Worm (Caenorhabditis elegans) whole organism, late embryonic: ENCODE measurements around the gene F22H10.6.
A peak's percentile ranks its signal among the peaks of the same experiment; 100 is the strongest.

Experiments used
- C38D4.7 ChIP-seq: fragments of 200-800 bp; sonication (Bioruptor generic); optimal IDR thresholded peaks from 2 replicates; lab custom pipeline; 2018; ENCODE audit warnings: mild to moderate bottlenecking, missing genetic modification characterization, moderate library complexity, missing compliant biosample characterization
- F13H6.1 ChIP-seq: sonication (generic microtip); optimal IDR thresholded peaks from 2 replicates; lab custom pipeline; 2016; ENCODE audit warnings: missing genetic modification characterization, missing compliant biosample characterization
- K02D7.2 ChIP-seq: sonication (generic microtip); optimal IDR thresholded peaks from 2 replicates; lab custom pipeline; 2017; ENCODE audit warnings: mild to moderate bottlenecking, missing genetic modification characterization, missing compliant biosample characterization
- K09A11.1 ChIP-seq: sonication (generic microtip); optimal IDR thresholded peaks from 2 replicates; lab custom pipeline; 2017; ENCODE audit warnings: antibody characterized with exemption, mild to moderate bottlenecking, missing genetic modification characterization, missing compliant biosample characterization; ENCODE audit not compliant: insufficient read depth
- T23F11.4 ChIP-seq: fragments of 200-800 bp; sonication (Bioruptor generic); optimal IDR thresholded peaks from 2 replicates; lab custom pipeline; 2018; ENCODE audit warnings: mild to moderate bottlenecking, missing genetic modification characterization, missing compliant biosample characterization
- Y22D7AL.16 ChIP-seq: sonication (generic microtip); optimal IDR thresholded peaks from 2 replicates; lab custom pipeline; 2016; ENCODE audit warnings: missing genetic modification characterization, missing compliant biosample characterization
- ahr-1 ChIP-seq: sonication (generic microtip); optimal IDR thresholded peaks from 2 replicates; lab custom pipeline; 2016; ENCODE audit warnings: missing genetic modification characterization, missing compliant biosample characterization
- ceh-14 ChIP-seq: sonication (generic microtip); optimal IDR thresholded peaks from 2 replicates; lab custom pipeline; 2016; ENCODE audit warnings: missing genotype, missing genetic modification characterization, missing compliant biosample characterization
- ceh-18 ChIP-seq: sonication (generic microtip); optimal IDR thresholded peaks from 2 replicates; lab custom pipeline; 2016; ENCODE audit warnings: missing genetic modification characterization, missing compliant biosample characterization
- ceh-19 ChIP-seq: fragments of 200-800 bp; sonication (Bioruptor generic); optimal IDR thresholded peaks from 2 replicates; lab custom pipeline; 2018; ENCODE audit warnings: mild to moderate bottlenecking, missing genetic modification characterization, missing compliant biosample characterization
- ceh-31 ChIP-seq: sonication (generic microtip); optimal IDR thresholded peaks from 2 replicates; lab custom pipeline; 2016; ENCODE audit warnings: missing genetic modification characterization, missing compliant biosample characterization
- ceh-34 ChIP-seq: sonication (generic microtip); optimal IDR thresholded peaks from 2 replicates; lab custom pipeline; 2016; ENCODE audit warnings: mild to moderate bottlenecking, missing genetic modification characterization, missing compliant biosample characterization
- ceh-9 ChIP-seq: sonication (generic microtip); optimal IDR thresholded peaks from 2 replicates; lab custom pipeline; 2016; ENCODE audit warnings: mild to moderate bottlenecking, missing genetic modification characterization, inconsistent platforms, missing compliant biosample characterization
- dmd-4 ChIP-seq: sonication (generic microtip); optimal IDR thresholded peaks from 2 replicates; lab custom pipeline; 2016; ENCODE audit warnings: borderline replicate concordance, missing genetic modification characterization, missing compliant biosample characterization
- dve-1 ChIP-seq: sonication (generic microtip); optimal IDR thresholded peaks from 2 replicates; lab custom pipeline; 2017; ENCODE audit warnings: antibody characterized with exemption, mild to moderate bottlenecking, missing genetic modification characterization, missing compliant biosample characterization
- elt-4 ChIP-seq: sonication (generic microtip); optimal IDR thresholded peaks from 2 replicates; lab custom pipeline; 2016; ENCODE audit warnings: missing genetic modification characterization, missing compliant biosample characterization
- fkh-10 ChIP-seq: fragments of 150-350 bp; optimal IDR thresholded peaks from 2 replicates; lab custom pipeline; 2014; ENCODE audit warnings: missing biosample characterization, missing genetic modification reagents, missing genetic modification characterization
- gmeb-2 ChIP-seq: sonication (generic microtip); optimal IDR thresholded peaks from 2 replicates; lab custom pipeline; 2016; ENCODE audit warnings: missing genetic modification characterization, inconsistent platforms, missing compliant biosample characterization
- hlh-15 ChIP-seq: sonication (generic microtip); optimal IDR thresholded peaks from 2 replicates; lab custom pipeline; 2016; ENCODE audit warnings: missing genetic modification characterization, missing compliant biosample characterization
- hlh-30 ChIP-seq: sonication (generic microtip); optimal IDR thresholded peaks from 2 replicates; lab custom pipeline; 2017; ENCODE audit warnings: antibody characterized with exemption, missing genetic modification characterization, missing compliant biosample characterization; ENCODE audit not compliant: insufficient read depth
- hlh-6 ChIP-seq: sonication (generic microtip); optimal IDR thresholded peaks from 2 replicates; lab custom pipeline; 2016; ENCODE audit warnings: missing genotype, missing genetic modification characterization, missing compliant biosample characterization
- hlh-8 ChIP-seq: sonication (generic microtip); optimal IDR thresholded peaks from 2 replicates; lab custom pipeline; 2016; ENCODE audit warnings: missing genotype, missing genetic modification characterization, missing compliant biosample characterization
- lin-11 ChIP-seq: fragments of 200-800 bp; sonication (Bioruptor generic); optimal IDR thresholded peaks from 2 replicates; lab custom pipeline; 2018; ENCODE audit warnings: mild to moderate bottlenecking, missing genetic modification characterization, missing compliant biosample characterization
- nfya-1 ChIP-seq: sonication (generic microtip); optimal IDR thresholded peaks from 2 replicates; lab custom pipeline; 2017; ENCODE audit warnings: missing genetic modification characterization, mild to moderate bottlenecking, missing compliant biosample characterization, antibody characterized with exemption, moderate library complexity
- odd-2 ChIP-seq: sonication (generic microtip); optimal IDR thresholded peaks from 2 replicates; lab custom pipeline; 2017; ENCODE audit warnings: antibody characterized with exemption, mild to moderate bottlenecking, missing genetic modification characterization, missing compliant biosample characterization
- pag-3 ChIP-seq: sonication (generic microtip); optimal IDR thresholded peaks from 2 replicates; lab custom pipeline; 2016; ENCODE audit warnings: missing compliant biosample characterization, missing genetic modification characterization, borderline replicate concordance
- pat-9 ChIP-seq: fragments of 200-800 bp; sonication (Bioruptor generic); optimal IDR thresholded peaks from 2 replicates; lab custom pipeline; 2018; ENCODE audit warnings: mild to moderate bottlenecking, missing genetic modification characterization, moderate library complexity, missing compliant biosample characterization
- pha-2 ChIP-seq: sonication (generic microtip); optimal IDR thresholded peaks from 2 replicates; lab custom pipeline; 2017; ENCODE audit warnings: mild to moderate bottlenecking, missing genetic modification characterization, missing compliant biosample characterization
- pros-1 ChIP-seq: fragments of 150-350 bp; optimal IDR thresholded peaks from 2 replicates; lab custom pipeline; 2014; ENCODE audit warnings: missing biosample characterization, missing genetic modification reagents, missing genetic modification characterization
- ref-2 ChIP-seq: sonication (generic microtip); optimal IDR thresholded peaks from 2 replicates; lab custom pipeline; 2016; ENCODE audit warnings: missing genetic modification characterization, missing compliant biosample characterization
- sdc-2 ChIP-seq: sonication (generic microtip); optimal IDR thresholded peaks from 2 replicates; lab custom pipeline; 2016; ENCODE audit warnings: missing genotype, missing genetic modification characterization, missing compliant biosample characterization
- sox-4 ChIP-seq: sonication (generic microtip); optimal IDR thresholded peaks from 2 replicates; lab custom pipeline; 2017; ENCODE audit warnings: mild to moderate bottlenecking, missing genetic modification characterization, inconsistent platforms, missing compliant biosample characterization
- unc-3 ChIP-seq, 2 experiments: fragments of 200-800 bp in 1 of 2; sonication (Bioruptor generic) in 1 of 2; sonication (generic microtip) in 1 of 2; conservative IDR thresholded peaks in 1 of 2; optimal IDR thresholded peaks in 1 of 2; 2 replicates each; pipeline versions ENCODE4 v1.3.6 to Lab custom; 2016 to 2022; ENCODE audit warnings: missing compliant biosample characterization in 2 of 2, missing genetic modification characterization in 2 of 2, missing genetic modification reagents in 1 of 2
- unc-42 ChIP-seq: sonication (generic microtip); optimal IDR thresholded peaks from 2 replicates; lab custom pipeline; 2016; ENCODE audit warnings: missing genotype, missing genetic modification characterization, missing compliant biosample characterization
- unc-55 ChIP-seq: sonication (generic microtip); optimal IDR thresholded peaks from 2 replicates; lab custom pipeline; 2017; ENCODE audit warnings: missing biosample characterization, missing genetic modification reagents, missing genetic modification characterization
- ztf-16 ChIP-seq: sonication (generic microtip); optimal IDR thresholded peaks from 2 replicates; lab custom pipeline; 2017; ENCODE audit warnings: missing genetic modification characterization, missing compliant biosample characterization

The F22H10.6 gene

ce11 chrX:16711381-16711780 lies 20.2 kb upstream of the F22H10.6 start, which contains the start of gene lgc-53:
Gene lgc-53, plus strand, starts transcription at chrX:16711681.
- TF ChIP-seq dve-1 (tag; lab: Kevin White, UChicago) (no peak), unc-3 (GFP tag; conservative IDR thresholded peaks at IDR 0.05; lab: Robert Waterston, UW) (no peak), unc-3 (tag; optimal IDR thresholded peaks at IDR 0.05; lab: Kevin White, UChicago) (no peak), C38D4.7 (GFP tag; lab: Kevin White, UChicago) (no peak), unc-42 (tag; lab: Kevin White, UChicago) (no peak), ceh-19 (GFP tag; lab: Kevin White, UChicago) (no peak), gmeb-2 (no peak), sdc-2 (tag; lab: Kevin White, UChicago) (no peak), ceh-18 (tag; lab: Kevin White, UChicago) (no peak), odd-2 (tag; lab: Kevin White, UChicago) (no peak), hlh-15 (no peak), pag-3 (tag; lab: Kevin White, UChicago) (no peak), dmd-4 (tag; lab: Kevin White, UChicago) (no peak), Y22D7AL.16 (no peak), hlh-6 (tag; lab: Kevin White, UChicago) (no peak), pha-2 (tag; lab: Kevin White, UChicago) (no peak), K09A11.1 (no peak), ceh-31 (tag; lab: Kevin White, UChicago) (no peak)
- TF ChIP-seq, all 69 proteins: peak for 0

ce11 chrX:16705607-16706006 lies 14.5 kb upstream of the F22H10.6 start:
- TF ChIP-seq ceh-34 = no peak
- no peak for TF ChIP-seq hlh-8 (tag; lab: Kevin White, UChicago)
- TF ChIP-seq lin-11 (tag; lab: Kevin White, UChicago) = no peak
- no peak for TF ChIP-seq F13H6.1

- TF ChIP-seq unc-55 (peak; percentile 87), ztf-16 (tag; lab: Kevin White, UChicago) (no peak), Y22D7AL.16 (no peak), sox-4 (tag; lab: Kevin White, UChicago) (no peak)
These were observed 12.9 kb upstream of the F22H10.6 start for ce11 chrX:16704086-16704485.

DNA sequence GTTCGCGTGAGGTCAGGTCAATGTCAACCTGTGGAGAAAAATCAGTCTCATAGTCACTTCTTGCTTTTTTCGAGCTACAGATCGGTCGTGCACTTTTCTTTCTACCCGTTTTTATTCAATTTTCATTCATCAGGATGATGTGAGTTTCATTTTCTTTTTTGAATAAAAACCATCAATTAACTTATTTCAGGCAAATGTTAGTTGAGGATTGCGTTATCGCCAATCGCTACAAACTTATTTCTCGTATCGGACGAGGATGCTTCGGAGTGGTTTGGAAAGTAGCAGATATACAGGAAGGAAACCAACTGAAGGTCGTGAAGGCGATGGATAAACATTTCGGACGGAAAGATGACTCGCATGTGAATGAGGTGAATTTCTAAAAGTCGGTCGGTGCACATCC lies 11.1 kb upstream of the F22H10.6 start, which contains the start of gene F22H10.1:
Gene F22H10.1, plus strand, starts transcription at position 211 of the 400 bp plus-strand sequence.
- TF ChIP-seq gmeb-2 = no peak
- TF ChIP-seq ref-2 (tag; lab: Kevin White, UChicago) = no peak
- TF ChIP-seq T23F11.4 (GFP tag; lab: Kevin White, UChicago) = no peak
- TF ChIP-seq unc-42 (tag; lab: Kevin White, UChicago) = no peak
- no peak for TF ChIP-seq ceh-14 (tag; lab: Kevin White, UChicago)
- TF ChIP-seq nfya-1 (tag; lab: Kevin White, UChicago) = no peak
- TF ChIP-seq fkh-10 (GFP tag; lab: Kevin White, UChicago) = no peak
- no peak for TF ChIP-seq ahr-1
- no peak for TF ChIP-seq pha-2 (tag; lab: Kevin White, UChicago)
- TF ChIP-seq pat-9 (tag; lab: Kevin White, UChicago) = no peak
- no peak for TF ChIP-seq pag-3 (tag; lab: Kevin White, UChicago)
- no peak for TF ChIP-seq K02D7.2 (tag; lab: Kevin White, UChicago)
- TF ChIP-seq elt-4 (tag; lab: Kevin White, UChicago) = no peak

- TF ChIP-seq ceh-19 (GFP tag; lab: Kevin White, UChicago) (no peak), hlh-30 (tag; lab: Kevin White, UChicago) (no peak), pat-9 (tag; lab: Kevin White, UChicago) (no peak), K02D7.2 (tag; lab: Kevin White, UChicago) (no peak), ceh-9 (no peak), pros-1 (tag; lab: Kevin White, UChicago) (no peak), hlh-15 (no peak), fkh-10 (GFP tag; lab: Kevin White, UChicago) (no peak), elt-4 (tag; lab: Kevin White, UChicago) (no peak)
These were observed 6.9 kb upstream of the F22H10.6 start for ce11 chrX:16698074-16698473.
